Fruit fly (Drosophila melanogaster): ENCODE measurements around the gene chinmo.

The chinmo gene

DNA sequence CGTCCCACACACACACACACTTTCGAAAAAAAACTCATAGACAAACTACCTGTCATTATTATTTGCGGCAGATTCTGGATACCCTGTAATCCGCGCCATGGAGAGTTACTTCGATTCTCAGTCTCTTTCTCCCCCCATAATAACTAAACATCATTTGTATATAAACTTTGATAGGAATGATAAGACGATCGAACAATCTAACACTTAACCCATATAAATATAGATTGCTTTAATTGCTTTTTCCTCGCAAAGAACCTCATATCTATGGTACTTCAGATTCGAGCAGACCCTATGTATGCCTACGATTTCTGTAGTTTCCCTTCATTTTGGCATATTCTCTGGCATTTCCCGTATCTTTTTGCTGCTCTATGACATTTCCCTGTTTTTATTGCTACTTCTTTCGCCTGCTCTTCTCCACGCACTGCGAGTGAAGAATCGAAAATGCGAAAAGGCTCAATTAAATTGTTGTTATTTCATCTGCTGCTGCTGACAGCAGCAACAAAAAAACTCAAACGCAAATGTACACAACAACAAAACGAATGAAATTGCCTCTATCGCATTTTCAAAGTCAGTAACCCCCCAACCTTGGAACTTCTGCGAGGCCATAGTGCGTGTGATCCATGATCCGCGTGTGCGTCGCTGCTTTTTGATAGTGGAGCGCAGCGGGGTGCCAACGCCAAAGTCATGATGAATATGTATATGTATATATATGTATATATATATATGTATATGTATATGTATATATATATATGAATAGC, 16.8 kb upstream of the chinmo start (continued):
- TF ChIP-seq repo (GFP tag; optimal IDR thresholded peaks at IDR 0.05), result no peak
- TF ChIP-seq CG4820 (GFP tag; optimal IDR thresholded peaks at IDR 0.05), result peak; percentile 36
- no peak for TF ChIP-seq vnd (GFP tag; IDR thresholded peaks at IDR 0.05; ENCODE audit: partially characterized antibody)
- peak; percentile 86 for TF ChIP-seq lmd (GFP tag; IDR thresholded peaks at IDR 0.05)
- TF ChIP-seq CG16813 (GFP tag; IDR thresholded peaks at IDR 0.05; ENCODE audit: partially characterized antibody), result no peak
- no peak for TF ChIP-seq CG30020 (tag; optimal IDR thresholded peaks at IDR 0.05)
- TF ChIP-seq CG1647 (GFP tag; optimal IDR thresholded peaks at IDR 0.05), result peak; percentile 70
- TF ChIP-seq yki (optimal IDR thresholded peaks at IDR 0.05), result no peak
- TF ChIP-seq CG2712 (tag; optimal IDR thresholded peaks at IDR 0.05), result peak; percentile 32
- TF ChIP-seq lilli (GFP tag; optimal IDR thresholded peaks at IDR 0.05), result peak; percentile 90
- peak; percentile 86 for TF ChIP-seq Fer1 (GFP tag; optimal IDR thresholded peaks at IDR 0.05)
- peak; percentile 89 for TF ChIP-seq HLH54F (GFP tag; optimal IDR thresholded peaks at IDR 0.05)
- TF ChIP-seq gce (GFP tag; IDR thresholded peaks at IDR 0.05), result no peak
- TF ChIP-seq CG13775 (GFP tag; optimal IDR thresholded peaks at IDR 0.05), result peak; percentile 62
- TF ChIP-seq fd96Cb (tag; optimal IDR thresholded peaks at IDR 0.05), result no peak
- peak; percentile 43 for TF ChIP-seq az2 (GFP tag; optimal IDR thresholded peaks at IDR 0.05)
- TF ChIP-seq row (GFP tag; IDR thresholded peaks at IDR 0.05), result peak; percentile 85
- TF ChIP-seq ham (GFP tag; IDR thresholded peaks at IDR 0.05), result peak; percentile 71; the same call in 1 of the 2 replicates
- peak; percentile 42 for TF ChIP-seq CG1602 (GFP tag; optimal IDR thresholded peaks at IDR 0.05)
- TF ChIP-seq CG3847 (GFP tag; IDR thresholded peaks at IDR 0.05), result peak; percentile 86
- peak; percentile 70 for TF ChIP-seq CG9727 (GFP tag; optimal IDR thresholded peaks at IDR 0.05)
- peak; percentile 40 for TF ChIP-seq CG18764 (GFP tag; optimal IDR thresholded peaks at IDR 0.05)
- peak; percentile 80 for TF ChIP-seq HmgZ (tag; optimal IDR thresholded peaks at IDR 0.05)
- no peak for TF ChIP-seq ac (GFP tag; optimal IDR thresholded peaks at IDR 0.05)
- no peak for TF ChIP-seq Trl (optimal IDR thresholded peaks at IDR 0.05)
- TF ChIP-seq Trl (GFP tag; optimal IDR thresholded peaks at IDR 0.05), result peak; percentile 58
- TF ChIP-seq CG7839 (tag; optimal IDR thresholded peaks at IDR 0.05), result peak; percentile 82
- TF ChIP-seq sens (GFP tag), result peak; percentile 74
- no peak for TF ChIP-seq CTCF (GFP tag; optimal IDR thresholded peaks at IDR 0.05)
- no peak for TF ChIP-seq sens-2 (GFP tag; IDR thresholded peaks at IDR 0.05)
- no peak for TF ChIP-seq ATbp (GFP tag; optimal IDR thresholded peaks at IDR 0.05)
- TF ChIP-seq CG7357 (GFP tag; IDR thresholded peaks at IDR 0.05), result peak; percentile 65
- TF ChIP-seq CG7963 (GFP tag; IDR thresholded peaks at IDR 0.05; ENCODE audit: partially characterized antibody), result no peak
- TF ChIP-seq Ssrp (tag; optimal IDR thresholded peaks at IDR 0.05), result no peak
- TF ChIP-seq Camta (GFP tag; optimal IDR thresholded peaks at IDR 0.05), result peak; percentile 67
- peak; percentile 61 for TF ChIP-seq Xrp1 (GFP tag; IDR thresholded peaks at IDR 0.05)
- TF ChIP-seq Ets65A (GFP tag), result peak; percentile 94
- peak; percentile 28 for TF ChIP-seq Sry-δ (GFP tag; optimal IDR thresholded peaks at IDR 0.05)
- peak; percentile 72; the same call in 2 of the 3 replicates for TF ChIP-seq CG11560 (tag; IDR thresholded peaks at IDR 0.05)
- no peak for TF ChIP-seq gsb-n (tag; optimal IDR thresholded peaks at IDR 0.05)
- TF ChIP-seq Eip74EF (GFP tag; optimal IDR thresholded peaks at IDR 0.05), result no peak
- peak; percentile 87 for TF ChIP-seq CG9215 (GFP tag; IDR thresholded peaks at IDR 0.05)
- TF ChIP-seq bigmax (GFP tag; optimal IDR thresholded peaks at IDR 0.05), result peak; percentile 4
- TF ChIP-seq ewg (GFP tag; optimal IDR thresholded peaks at IDR 0.05), result no peak
- TF ChIP-seq CG8944 (GFP tag; optimal IDR thresholded peaks at IDR 0.05), result peak; percentile 69
- no peak for TF ChIP-seq gt (GFP tag; IDR thresholded peaks at IDR 0.05)
- peak; percentile 56 for TF ChIP-seq CG9609 (GFP tag; optimal IDR thresholded peaks at IDR 0.05)
- no peak for TF ChIP-seq Neu2 (GFP tag; optimal IDR thresholded peaks at IDR 0.05; ENCODE audit: borderline replicate concordance)
- TF ChIP-seq sc (optimal IDR thresholded peaks at IDR 0.05), result no peak
- TF ChIP-seq sc (GFP tag; optimal IDR thresholded peaks at IDR 0.05), result no peak
- TF ChIP-seq CG33213 (GFP tag; optimal IDR thresholded peaks at IDR 0.05), result peak; percentile 58
- TF ChIP-seq CHES-1-like (GFP tag; optimal IDR thresholded peaks at IDR 0.05), result peak; percentile 82
